Fruit fly (Drosophila melanogaster) whole organism, adult: Measurements from ENCODE around the gene CG44303.

Experiments
- CG11617 ChIP-seq: fragments of 200-800 bp; sonication (Bioruptor generic); optimal IDR thresholded peaks from 2 replicates; lab custom pipeline; 2017; ENCODE audit warnings: mild to moderate bottlenecking, missing biosample characterization, missing genetic modification reagents, missing genetic modification characterization
- CG12768 ChIP-seq: fragments of 200-800 bp; sonication (Bioruptor generic); optimal IDR thresholded peaks from 2 replicates; lab custom pipeline; 2017; ENCODE audit warnings: missing biosample characterization, missing genetic modification characterization, mild to moderate bottlenecking, moderate library complexity, missing genetic modification reagents
- CG14711 ChIP-seq: fragments of 200-800 bp; sonication (Bioruptor generic); optimal IDR thresholded peaks from 2 replicates; lab custom pipeline; 2018; ENCODE audit warnings: missing biosample characterization, mild to moderate bottlenecking, missing genetic modification characterization, moderate library complexity
- CG1620 ChIP-seq: fragments of 200-800 bp; sonication (Bioruptor generic); optimal IDR thresholded peaks from 2 replicates; lab custom pipeline; 2016; ENCODE audit warnings: missing biosample characterization, missing genetic modification characterization
- CG33017 ChIP-seq: fragments of 200-800 bp; sonication (Bioruptor generic); optimal IDR thresholded peaks from 2 replicates; lab custom pipeline; 2018; ENCODE audit warnings: missing biosample characterization, mild to moderate bottlenecking, missing genetic modification characterization, moderate library complexity
- CG5204 ChIP-seq: fragments of 200-800 bp; sonication (Bioruptor generic); optimal IDR thresholded peaks from 2 replicates; lab custom pipeline; 2016; ENCODE audit warnings: missing biosample characterization, missing genetic modification characterization
- CG7045 ChIP-seq: fragments of 200-800 bp; sonication (Bioruptor generic); optimal IDR thresholded peaks from 2 replicates; lab custom pipeline; 2017; ENCODE audit warnings: missing biosample characterization, mild to moderate bottlenecking, missing genetic modification characterization
- CG7101 ChIP-seq: fragments of 200-800 bp; sonication (Bioruptor generic); optimal IDR thresholded peaks from 2 replicates; lab custom pipeline; 2018; ENCODE audit warnings: missing biosample characterization, mild to moderate bottlenecking, missing genetic modification characterization, moderate library complexity
- Clk ChIP-seq: fragments of 200-800 bp; sonication (Bioruptor generic); optimal IDR thresholded peaks from 2 replicates; lab custom pipeline; 2017; ENCODE audit warnings: missing biosample characterization, missing genetic modification characterization
- Crg-1 ChIP-seq: fragments of 200-800 bp; sonication (Bioruptor generic); optimal IDR thresholded peaks from 2 replicates; lab custom pipeline; 2016; ENCODE audit warnings: missing biosample characterization, missing genetic modification characterization
- Hr96 ChIP-seq: fragments of 200-800 bp; sonication (Bioruptor generic); optimal IDR thresholded peaks from 2 replicates; lab custom pipeline; 2016; ENCODE audit warnings: missing biosample characterization, missing genetic modification characterization
- Mnt ChIP-seq: fragments of 200-800 bp; sonication (Bioruptor generic); optimal IDR thresholded peaks from 2 replicates; lab custom pipeline; 2016; ENCODE audit warnings: missing biosample characterization, mild to moderate bottlenecking, missing genetic modification characterization
- bab1 ChIP-seq: fragments of 200-800 bp; sonication (Bioruptor generic); optimal IDR thresholded peaks from 3 replicates; lab custom pipeline; 2019; ENCODE audit warnings: missing biosample characterization, mild to moderate bottlenecking, missing genetic modification characterization, moderate library complexity
- cic ChIP-seq: fragments of 200-800 bp; sonication (Bioruptor generic); optimal IDR thresholded peaks from 2 replicates; lab custom pipeline; 2017; ENCODE audit warnings: missing biosample characterization, mild to moderate bottlenecking, missing genetic modification characterization, moderate library complexity
- cnc ChIP-seq, 2 experiments: fragments of >200 bp; optimal IDR thresholded peaks; 2 replicates each; lab custom pipeline; 2017
- kay ChIP-seq: fragments of 200-800 bp; sonication (Bioruptor generic); peaks from one replicate; lab custom pipeline; 2016; ENCODE audit warnings: missing biosample characterization, missing genetic modification characterization, borderline replicate concordance
- ovo ChIP-seq: fragments of 200-800 bp; sonication (Bioruptor generic); optimal IDR thresholded peaks from 2 replicates; lab custom pipeline; 2016; ENCODE audit warnings: missing biosample characterization, missing genetic modification characterization
- pad ChIP-seq: fragments of 200-800 bp; sonication (Bioruptor generic); optimal IDR thresholded peaks from 3 replicates; lab custom pipeline; 2017; ENCODE audit warnings: missing biosample characterization, missing genetic modification characterization, mild to moderate bottlenecking, moderate library complexity, missing genetic modification reagents
- tj ChIP-seq: fragments of 200-800 bp; sonication (Bioruptor generic); optimal IDR thresholded peaks from 3 replicates; lab custom pipeline; 2017; ENCODE audit warnings: missing biosample characterization, mild to moderate bottlenecking, missing genetic modification characterization, moderate library complexity
- toe ChIP-seq: fragments of 200-800 bp; sonication (Bioruptor generic); optimal IDR thresholded peaks from 2 replicates; lab custom pipeline; 2016; ENCODE audit warnings: missing biosample characterization, missing genetic modification characterization

The CG44303 gene

dm6 chrX:6723622-6724021, 36.4 kb upstream of the CG44303 start:
- TF ChIP-seq CG7101, result no peak
- no peak for TF ChIP-seq ovo

- TF ChIP-seq cnc (optimal IDR thresholded peaks at IDR 0.05; lab: Kevin White, UChicago) (no peak), Clk (GFP tag; lab: Kevin White, UChicago) (no peak), bab1 (GFP tag; lab: Kevin White, UChicago) (no peak), cic (GFP tag; lab: Kevin White, UChicago) (no peak), pad (GFP tag; lab: Kevin White, UChicago) (no peak), tj (GFP tag; lab: Kevin White, UChicago) (no peak)
Observed at dm6 chrX:6719968-6720367, 32.7 kb upstream of the CG44303 start.

- peak; percentile 18 for TF ChIP-seq tj (GFP tag; lab: Kevin White, UChicago)
- TF ChIP-seq Hr96 (GFP tag; lab: Kevin White, UChicago), result no peak
- peak; percentile 21 for TF ChIP-seq bab1 (GFP tag; lab: Kevin White, UChicago)
- peak; percentile 21 for TF ChIP-seq CG7101
Observed at dm6 chrX:6719259-6719658, 32.0 kb upstream of the CG44303 start.

dm6 chrX:6716170-6716569, 28.9 kb upstream of the CG44303 start:
- TF ChIP-seq pad (GFP tag; lab: Kevin White, UChicago) (no peak), CG7045 (no peak), Hr96 (GFP tag; lab: Kevin White, UChicago) (no peak), CG12768 (no peak), CG11617 (GFP tag; lab: Kevin White, UChicago) (no peak), kay (GFP tag; lab: Kevin White, UChicago) (no peak)

- TF ChIP-seq Hr96 (GFP tag; lab: Kevin White, UChicago) (no peak), CG33017 (peak; percentile 45), tj (GFP tag; lab: Kevin White, UChicago) (peak; percentile 43), CG7101 (peak; percentile 51), ovo (no peak), CG12768 (peak; percentile 63), bab1 (GFP tag; lab: Kevin White, UChicago) (peak; percentile 53), Mnt (GFP tag; lab: Kevin White, UChicago) (no peak), CG7045 (peak; percentile 37), cnc (optimal IDR thresholded peaks at IDR 0.05; lab: Kevin White, UChicago) (no peak), CG1620 (GFP tag; lab: Kevin White, UChicago) (peak; percentile 34), cic (GFP tag; lab: Kevin White, UChicago) (no peak), pad (GFP tag; lab: Kevin White, UChicago) (peak; percentile 83), CG11617 (GFP tag; lab: Kevin White, UChicago) (peak; percentile 40), Crg-1 (GFP tag; lab: Kevin White, UChicago) (no peak), kay (GFP tag; lab: Kevin White, UChicago) (no peak), Clk (GFP tag; lab: Kevin White, UChicago) (no peak), toe (GFP tag; lab: Kevin White, UChicago) (peak; percentile 1), CG5204 (GFP tag; lab: Kevin White, UChicago) (peak; percentile 1), CG14711 (tag; lab: Kevin White, UChicago) (peak; percentile 51)
Observed at dm6 chrX:6711295-6711694, 24.1 kb upstream of the CG44303 start.

dm6 chrX:6710665-6711064, 23.4 kb upstream of the CG44303 start:
- no peak for TF ChIP-seq CG1620 (GFP tag; lab: Kevin White, UChicago)
- no peak for TF ChIP-seq ovo
- peak; percentile 34 for TF ChIP-seq tj (GFP tag; lab: Kevin White, UChicago)
- no peak for TF ChIP-seq CG33017
- no peak for TF ChIP-seq CG7101
- TF ChIP-seq CG11617 (GFP tag; lab: Kevin White, UChicago), result no peak
- TF ChIP-seq Crg-1 (GFP tag; lab: Kevin White, UChicago), result no peak

- no peak for TF ChIP-seq CG5204 (GFP tag; lab: Kevin White, UChicago)
- TF ChIP-seq kay (GFP tag; lab: Kevin White, UChicago), result peak; percentile 64
Observed at dm6 chrX:6710258-6710657, 23.0 kb upstream of the CG44303 start.

dm6 chrX:6709252-6710037, 22.2 kb upstream of the CG44303 start:
- TF ChIP-seq CG33017 (no peak), CG7045 (no peak), CG7101 (no peak), kay (GFP tag; lab: Kevin White, UChicago) (no peak), Clk (GFP tag; lab: Kevin White, UChicago) (no peak), CG11617 (GFP tag; lab: Kevin White, UChicago) (no peak), Hr96 (GFP tag; lab: Kevin White, UChicago) (no peak), cnc (optimal IDR thresholded peaks at IDR 0.05; lab: Kevin White, UChicago) (no peak), bab1 (GFP tag; lab: Kevin White, UChicago) (no peak), Crg-1 (GFP tag; lab: Kevin White, UChicago) (no peak)
